Fruit fly (Drosophila melanogaster) whole organism, embryonic: ENCODE results near the gene CG15356.

Experiments used
- B-H1 ChIP-seq: fragments of 200-800 bp; sonication (Bioruptor generic); IDR thresholded peaks from 3 replicates; pipeline ENCODE4 v1.3.6; 2022; ENCODE audit warnings: missing biosample characterization, missing genetic modification characterization
- B-H2 ChIP-seq: fragments of 200-800 bp; sonication (Bioruptor generic); optimal IDR thresholded peaks from 2 replicates; lab custom pipeline; 2018; ENCODE audit warnings: missing biosample characterization, mild to moderate bottlenecking, missing genetic modification characterization
- Blimp-1 ChIP-seq: fragments of 200-800 bp; sonication (Bioruptor generic); optimal IDR thresholded peaks from 3 replicates; lab custom pipeline; 2018; ENCODE audit warnings: missing biosample characterization, missing genetic modification characterization, mild to moderate bottlenecking, moderate library complexity, missing genetic modification reagents
- C15 ChIP-seq: fragments of 200-800 bp; sonication (Bioruptor generic); IDR thresholded peaks from 3 replicates; pipeline ENCODE4 v1.3.6; 2022; ENCODE audit warnings: missing biosample characterization, missing genetic modification characterization
- CG10209 ChIP-seq: fragments of 200-800 bp; sonication (Bioruptor generic); optimal IDR thresholded peaks from 3 replicates; lab custom pipeline; 2017; ENCODE audit warnings: missing biosample characterization, mild to moderate bottlenecking, missing genetic modification characterization, missing genetic modification reagents
- CG10654 ChIP-seq: fragments of 200-800 bp; sonication (Bioruptor generic); optimal IDR thresholded peaks from 2 replicates; lab custom pipeline; 2016; ENCODE audit warnings: missing biosample characterization, missing genetic modification characterization
- CG14710 ChIP-seq: fragments of 200-800 bp; sonication (Bioruptor generic); optimal IDR thresholded peaks from 3 replicates; lab custom pipeline; 2019; ENCODE audit warnings: missing biosample characterization, mild to moderate bottlenecking, missing genetic modification characterization, moderate library complexity
- CG1647 ChIP-seq: fragments of 200-800 bp; sonication (Bioruptor generic); optimal IDR thresholded peaks from 3 replicates; lab custom pipeline; 2016; ENCODE audit warnings: missing biosample characterization, missing genetic modification characterization
- CG17802 ChIP-seq: fragments of 200-800 bp; sonication (Bioruptor generic); optimal IDR thresholded peaks from 2 replicates; lab custom pipeline; 2018; ENCODE audit warnings: missing biosample characterization, mild to moderate bottlenecking, missing genetic modification characterization, moderate library complexity
- CG1792 ChIP-seq: fragments of 200-800 bp; sonication (Bioruptor generic); optimal IDR thresholded peaks from 2 replicates; lab custom pipeline; 2016; ENCODE audit warnings: missing biosample characterization, missing genetic modification characterization
- CG2120 ChIP-seq: fragments of 200-800 bp; sonication (Bioruptor generic); optimal IDR thresholded peaks from 3 replicates; lab custom pipeline; 2016; ENCODE audit warnings: missing biosample characterization, missing genetic modification characterization
- CG2202 ChIP-seq: fragments of 200-800 bp; sonication (Bioruptor generic); optimal IDR thresholded peaks from 2 replicates; lab custom pipeline; 2018; ENCODE audit warnings: missing biosample characterization, mild to moderate bottlenecking, missing genetic modification characterization
- CG2678 ChIP-seq: fragments of 200-800 bp; sonication (Bioruptor generic); optimal IDR thresholded peaks from 3 replicates; lab custom pipeline; 2019; ENCODE audit warnings: missing biosample characterization, mild to moderate bottlenecking, missing genetic modification characterization, moderate library complexity
- CG2712 ChIP-seq: fragments of 200-800 bp; optimal IDR thresholded peaks from 3 replicates; lab custom pipeline; 2019; ENCODE audit warnings: missing biosample characterization, mild to moderate bottlenecking, missing genetic modification characterization, moderate library complexity
- CG4424 ChIP-seq: fragments of 200-800 bp; sonication (Bioruptor generic); optimal IDR thresholded peaks from 3 replicates; lab custom pipeline; 2016; ENCODE audit warnings: missing biosample characterization, missing genetic modification characterization
- CG4730 ChIP-seq: fragments of 200-800 bp; sonication (Bioruptor generic); IDR thresholded peaks from 2 replicates; pipeline ENCODE4 v1.3.6; 2022; ENCODE audit warnings: missing biosample characterization, missing genetic modification characterization
- CG4820 ChIP-seq: fragments of 200-800 bp; sonication (Bioruptor generic); optimal IDR thresholded peaks from 3 replicates; lab custom pipeline; 2016; ENCODE audit warnings: missing biosample characterization, missing genetic modification characterization
- CG6654 ChIP-seq: fragments of 200-800 bp; sonication (Bioruptor generic); optimal IDR thresholded peaks from 2 replicates; lab custom pipeline; 2017; ENCODE audit warnings: missing biosample characterization, mild to moderate bottlenecking, missing genetic modification characterization
- CG6689 ChIP-seq: fragments of 200-800 bp; sonication (Bioruptor generic); IDR thresholded peaks from 2 replicates; pipeline ENCODE4 v1.3.6; 2022; ENCODE audit warnings: missing biosample characterization, missing genetic modification characterization
- CG7357 ChIP-seq: fragments of 200-800 bp; sonication (Bioruptor generic); IDR thresholded peaks from 3 replicates; pipeline ENCODE4 v1.3.6; 2022; ENCODE audit warnings: missing biosample characterization, missing genetic modification characterization
- CG8281 ChIP-seq: fragments of 200-800 bp; sonication (Bioruptor generic); optimal IDR thresholded peaks from 2 replicates; lab custom pipeline; 2018; ENCODE audit warnings: missing biosample characterization, mild to moderate bottlenecking, missing genetic modification characterization, moderate library complexity
- CG9215 ChIP-seq: fragments of 200-800 bp; sonication (Bioruptor generic); IDR thresholded peaks from 2 replicates; pipeline ENCODE4 v1.3.6; 2022; ENCODE audit warnings: missing biosample characterization, missing genetic modification characterization
- Elba2 ChIP-seq: fragments of 200-800 bp; sonication (Bioruptor generic); optimal IDR thresholded peaks from 3 replicates; lab custom pipeline; 2016; ENCODE audit warnings: missing biosample characterization, missing genetic modification characterization
- Ets65A ChIP-seq: fragments of 200-800 bp; sonication (Bioruptor generic); peaks from one replicate; lab custom pipeline; 2016; ENCODE audit warnings: missing biosample characterization, missing genetic modification characterization
- Ets97D ChIP-seq: fragments of 200-800 bp; sonication (Bioruptor generic); optimal IDR thresholded peaks from 3 replicates; lab custom pipeline; 2016; ENCODE audit warnings: missing biosample characterization, missing genetic modification characterization
- HHEX ChIP-seq: fragments of 200-800 bp; sonication (Bioruptor generic); optimal IDR thresholded peaks from 3 replicates; lab custom pipeline; 2017; ENCODE audit warnings: missing biosample characterization, mild to moderate bottlenecking, missing genetic modification characterization, missing genetic modification reagents
- Mes4 ChIP-seq: fragments of 200-800 bp; sonication (Bioruptor generic); optimal IDR thresholded peaks from 2 replicates; lab custom pipeline; 2016; ENCODE audit warnings: missing biosample characterization, missing genetic modification characterization
- Opbp ChIP-seq: fragments of 200-800 bp; sonication (Bioruptor generic); IDR thresholded peaks from 3 replicates; pipeline ENCODE4 v1.3.6; 2022; ENCODE audit warnings: missing biosample characterization, missing genetic modification characterization; ENCODE audit not compliant: partially characterized antibody
- PHDP ChIP-seq: fragments of 200-800 bp; sonication (Bioruptor generic); optimal IDR thresholded peaks from 3 replicates; lab custom pipeline; 2018; ENCODE audit warnings: missing biosample characterization, mild to moderate bottlenecking, missing genetic modification characterization, moderate library complexity
- Ravus ChIP-seq: fragments of 200-800 bp; sonication (Bioruptor generic); IDR thresholded peaks from 2 replicates; pipeline ENCODE4 v1.3.6; 2022; ENCODE audit warnings: missing biosample characterization, missing genetic modification characterization
- Sry-δ ChIP-seq: fragments of 200-800 bp; sonication (Bioruptor generic); optimal IDR thresholded peaks from 2 replicates; lab custom pipeline; 2016; ENCODE audit warnings: missing biosample characterization, missing genetic modification characterization
- Xbp1 ChIP-seq: fragments of 200-800 bp; sonication (Bioruptor generic); optimal IDR thresholded peaks from 3 replicates; lab custom pipeline; 2016; ENCODE audit warnings: missing biosample characterization, mild to moderate bottlenecking, missing genetic modification characterization
- bsh ChIP-seq, 2 experiments: fragments of 200-800 bp; sonication (Bioruptor generic); optimal IDR thresholded peaks; 2 replicates each; lab custom pipeline; 2017 to 2018; ENCODE audit warnings: mild to moderate bottlenecking in 2 of 2, missing biosample characterization in 2 of 2, missing genetic modification characterization in 2 of 2, moderate library complexity in 1 of 2
- chinmo ChIP-seq: fragments of 200-800 bp; sonication (Bioruptor generic); IDR thresholded peaks from 4 replicates; pipeline ENCODE4 v1.3.6; 2022; ENCODE audit warnings: missing biosample characterization, missing genetic modification characterization; ENCODE audit not compliant: partially characterized antibody
- chm ChIP-seq: fragments of 200-800 bp; sonication (Bioruptor generic); IDR thresholded peaks from 2 replicates; pipeline ENCODE4 v1.3.6; 2022; ENCODE audit warnings: missing biosample characterization, missing genetic modification characterization
- danr ChIP-seq: fragments of 200-800 bp; sonication (Bioruptor generic); IDR thresholded peaks from 2 replicates; pipeline ENCODE4 v1.3.6; 2022; ENCODE audit warnings: missing biosample characterization, missing genetic modification characterization
- dmrt11E ChIP-seq: fragments of 200-800 bp; sonication (Bioruptor generic); optimal IDR thresholded peaks from 3 replicates; lab custom pipeline; 2018; ENCODE audit warnings: missing biosample characterization, mild to moderate bottlenecking, missing genetic modification characterization, moderate library complexity
- dmrt99B ChIP-seq: fragments of 200-800 bp; sonication (Bioruptor generic); optimal IDR thresholded peaks from 2 replicates; lab custom pipeline; 2018; ENCODE audit warnings: missing biosample characterization, mild to moderate bottlenecking, missing genetic modification characterization, moderate library complexity
- gro ChIP-seq: fragments of 200-800 bp; sonication (Bioruptor generic); optimal IDR thresholded peaks from 2 replicates; lab custom pipeline; 2016; ENCODE audit warnings: missing biosample characterization, missing genetic modification characterization
- ken ChIP-seq: fragments of 200-800 bp; sonication (Bioruptor generic); IDR thresholded peaks from 3 replicates; pipeline ENCODE4 v1.3.6; 2022; ENCODE audit warnings: missing biosample characterization, missing genetic modification characterization
- knrl ChIP-seq: fragments of 200-800 bp; sonication (Bioruptor generic); IDR thresholded peaks from 3 replicates; pipeline ENCODE4 v1.3.6; 2022; ENCODE audit warnings: missing biosample characterization, missing genetic modification characterization; ENCODE audit not compliant: partially characterized antibody
- lbe ChIP-seq: fragments of 200-800 bp; sonication (Bioruptor generic); optimal IDR thresholded peaks from 2 replicates; lab custom pipeline; 2016; ENCODE audit warnings: missing biosample characterization, mild to moderate bottlenecking, missing genetic modification characterization
- peb ChIP-seq: fragments of 200-800 bp; sonication (Bioruptor generic); IDR thresholded peaks from 2 replicates; pipeline ENCODE4 v1.3.6; 2022; ENCODE audit warnings: missing biosample characterization, missing genetic modification characterization
- sd ChIP-seq: fragments of 200-800 bp; sonication (Bioruptor generic); optimal IDR thresholded peaks from 3 replicates; lab custom pipeline; 2018; ENCODE audit warnings: missing biosample characterization, mild to moderate bottlenecking, missing genetic modification characterization, moderate library complexity
- sens ChIP-seq: fragments of 200-800 bp; sonication (Bioruptor generic); peaks from one replicate; lab custom pipeline; 2016; ENCODE audit warnings: missing biosample characterization, missing genetic modification characterization
- seq ChIP-seq: fragments of 200-800 bp; sonication (Bioruptor generic); IDR thresholded peaks from 2 replicates; pipeline ENCODE4 v1.3.6; 2022; ENCODE audit warnings: missing biosample characterization, missing genetic modification characterization
- trem ChIP-seq: fragments of 200-800 bp; optimal IDR thresholded peaks from 3 replicates; lab custom pipeline; 2019; ENCODE audit warnings: missing biosample characterization, mild to moderate bottlenecking, missing genetic modification characterization, moderate library complexity
- ttk ChIP-seq: fragments of 200-800 bp; sonication (Bioruptor generic); IDR thresholded peaks from 2 replicates; pipeline ENCODE4 v2.1.2; 2022; ENCODE audit warnings: missing biosample characterization, missing genetic modification characterization
- zfh1 ChIP-seq: fragments of 200-800 bp; sonication (Bioruptor generic); IDR thresholded peaks from 3 replicates; pipeline ENCODE4 v1.3.6; 2022; ENCODE audit warnings: missing biosample characterization, missing genetic modification characterization

The CG15356 gene

dm6 chr2L:1925917-1926864, 54.4 kb downstream of the CG15356 start (continued):
- TF ChIP-seq trem (tag; lab: Kevin White, UChicago) (peak; percentile 31), Sry-δ (no peak), knrl (GFP tag; lab: Robert Waterston, UW) (no peak), ttk (no peak), peb (GFP tag; lab: Robert Waterston, UW) (no peak), Blimp-1 (GFP tag; lab: Kevin White, UChicago) (peak; percentile 54), CG17802 (tag; lab: Kevin White, UChicago) (no peak), Ravus (GFP tag; lab: Robert Waterston, UW) (no peak), bsh (GFP tag; optimal IDR thresholded peaks at IDR 0.05; lab: Kevin White, UChicago) (peak; percentile 3 to 7), CG6689 (GFP tag; lab: Robert Waterston, UW) (peak; percentile 46; the same call in 1 of the 2 replicates), PHDP (tag; lab: Kevin White, UChicago) (no peak), CG8281 (no peak), CG7357 (GFP tag; lab: Robert Waterston, UW) (0 out of 3 replicates have a peak, but pooled peaks have one; percentile 20), CG4820 (peak; percentile 17), CG2202 (tag; lab: Kevin White, UChicago) (no peak), chinmo (GFP tag; lab: Robert Waterston, UW) (no peak), zfh1 (peak; percentile 40; the same call in 1 of the 3 replicates), CG2120 (GFP tag; lab: Kevin White, UChicago) (no peak), CG6654 (no peak), HHEX (GFP tag; lab: Kevin White, UChicago) (no peak), CG4424 (GFP tag; lab: Kevin White, UChicago) (peak; percentile 55), CG2712 (tag; lab: Kevin White, UChicago) (peak; percentile 56), CG9215 (no peak), CG14710 (tag; lab: Kevin White, UChicago) (no peak), sens (GFP tag; lab: Kevin White, UChicago) (peak; percentile 29), gro (no peak), chm (GFP tag; lab: Robert Waterston, UW) (no peak), CG1792 (no peak), seq (GFP tag; lab: Robert Waterston, UW) (no peak), dmrt11E (tag; lab: Kevin White, UChicago) (no peak), Ets97D (GFP tag; lab: Kevin White, UChicago) (no peak), C15 (GFP tag; lab: Robert Waterston, UW) (no peak), CG2678 (peak; percentile 25), CG1647 (GFP tag; lab: Kevin White, UChicago) (no peak), ken (GFP tag; lab: Robert Waterston, UW) (peak; percentile 60; the same call in 2 of the 3 replicates), Ets65A (GFP tag; lab: Kevin White, UChicago) (no peak), Xbp1 (GFP tag; lab: Kevin White, UChicago) (no peak), dmrt99B (tag; lab: Kevin White, UChicago) (peak; percentile 59), danr (GFP tag; lab: Robert Waterston, UW) (no peak), sd (tag; lab: Kevin White, UChicago) (peak; percentile 18), CG10209 (no peak), B-H1 (GFP tag; lab: Robert Waterston, UW) (peak; percentile 12; the same call in 1 of the 3 replicates), Opbp (GFP tag; lab: Robert Waterston, UW) (no peak), B-H2 (GFP tag; lab: Kevin White, UChicago) (no peak), lbe (GFP tag; lab: Kevin White, UChicago) (no peak), Elba2 (GFP tag; lab: Kevin White, UChicago) (no peak), CG4730 (GFP tag; lab: Robert Waterston, UW) (0 out of 2 replicates have a peak, but pooled peaks have one; percentile 21), CG10654 (GFP tag; lab: Kevin White, UChicago) (no peak), Mes4 (no peak)
